Worm (Caenorhabditis elegans): ENCODE measurements around the gene nhr-119.
"Not testable (repeated sequence)": the region's sequence is repeated elsewhere in the genome, so short reads cannot be mapped to it uniquely, and the experiment has no call there.

- not testable (repeated sequence) for TF ChIP-seq Y53G8AR.9 (GFP tag; conservative IDR thresholded peaks at IDR 0.05); hmg-1.2 (GFP tag; IDR thresholded peaks at IDR 0.05); snpc-4 (GFP tag; optimal IDR thresholded peaks at IDR 0.05); snpc-4 (tag; optimal IDR thresholded peaks at IDR 0.05); lsl-1 (GFP tag; optimal IDR thresholded peaks at IDR 0.05); madf-3 (GFP tag; IDR thresholded peaks at IDR 0.05)
Observed at ce11 chrII:2839004-2839403, 38.6 kb upstream of the nhr-119 start, which contains the start of gene Y110A2AL.4.
